Worm (Caenorhabditis elegans) whole organism, L3 larva: ENCODE data around the gene C25H3.11.

Experiments used
- R02D3.7 ChIP-seq: fragments of 150-350 bp; optimal IDR thresholded peaks from 2 replicates; lab custom pipeline; 2014; ENCODE audit warnings: missing biosample characterization, missing genetic modification characterization
- ZK546.5 ChIP-seq: sonication (generic microtip); optimal IDR thresholded peaks from 2 replicates; lab custom pipeline; 2017; ENCODE audit warnings: missing biosample characterization, missing genetic modification characterization
- ama-1 ChIP-seq: fragments of 150-350 bp; optimal IDR thresholded peaks from 2 replicates; lab custom pipeline; 2018
- ceh-16 ChIP-seq: sonication (generic microtip); optimal IDR thresholded peaks from 2 replicates; lab custom pipeline; 2017; ENCODE audit warnings: missing biosample characterization, missing genetic modification characterization
- ceh-82 ChIP-seq: fragments of 150-350 bp; optimal IDR thresholded peaks from 2 replicates; lab custom pipeline; 2014; ENCODE audit warnings: missing biosample characterization, missing genetic modification characterization
- ceh-9 ChIP-seq: sonication (generic microtip); optimal IDR thresholded peaks from 2 replicates; lab custom pipeline; 2018; ENCODE audit warnings: missing biosample characterization, missing genetic modification characterization
- daf-12 ChIP-seq: fragments of 150-350 bp; optimal IDR thresholded peaks from 2 replicates; lab custom pipeline; 2014; ENCODE audit warnings: missing biosample characterization, missing genetic modification reagents, missing genetic modification characterization
- egl-27 ChIP-seq: sonication (generic microtip); optimal IDR thresholded peaks from 4 replicates; lab custom pipeline; 2017; ENCODE audit warnings: missing biosample characterization, missing genetic modification reagents, missing genetic modification characterization
- egl-5 ChIP-seq: fragments of 150-350 bp; optimal IDR thresholded peaks from 2 replicates; lab custom pipeline; 2017; ENCODE audit warnings: missing biosample characterization, missing genetic modification reagents, missing genetic modification characterization, inconsistent platforms
- elt-1 ChIP-seq: fragments of 150-350 bp; optimal IDR thresholded peaks from 2 replicates; lab custom pipeline; 2014; ENCODE audit warnings: missing biosample characterization, missing genetic modification characterization
- fkh-10 ChIP-seq: sonication (generic microtip); optimal IDR thresholded peaks from 2 replicates; lab custom pipeline; 2017; ENCODE audit warnings: missing biosample characterization, missing genetic modification reagents, missing genetic modification characterization
- fkh-2 ChIP-seq: fragments of 150-350 bp; optimal IDR thresholded peaks from 2 replicates; lab custom pipeline; 2014; ENCODE audit warnings: missing biosample characterization, missing genetic modification reagents, missing genetic modification characterization
- fos-1 ChIP-seq: fragments of 150-350 bp; optimal IDR thresholded peaks from 2 replicates; lab custom pipeline; 2014; ENCODE audit warnings: missing biosample characterization, missing genetic modification characterization
- hmg-11 ChIP-seq: sonication (generic microtip); optimal IDR thresholded peaks from 2 replicates; lab custom pipeline; 2016; ENCODE audit warnings: missing genetic modification characterization, missing compliant biosample characterization
- lin-15B ChIP-seq: fragments of 150-350 bp; optimal IDR thresholded peaks from 2 replicates; lab custom pipeline; 2014; ENCODE audit warnings: missing biosample characterization, missing genetic modification characterization
- lin-39 ChIP-seq: fragments of 150-350 bp; optimal IDR thresholded peaks from 2 replicates; lab custom pipeline; 2018; ENCODE audit warnings: missing biosample characterization, missing genetic modification reagents, missing genetic modification characterization
- lsy-12 ChIP-seq: sonication (generic microtip); optimal IDR thresholded peaks from 2 replicates; lab custom pipeline; 2016; ENCODE audit warnings: mild to moderate bottlenecking, missing genetic modification characterization, missing compliant biosample characterization
- mml-1 ChIP-seq: fragments of 150-350 bp; sonication (generic microtip); optimal IDR thresholded peaks from 3 replicates; lab custom pipeline; 2014; ENCODE audit warnings: missing biosample characterization, missing genetic modification characterization
- nfya-1 ChIP-seq: sonication (generic microtip); optimal IDR thresholded peaks from 2 replicates; lab custom pipeline; 2017; ENCODE audit warnings: missing genetic modification characterization, mild to moderate bottlenecking, missing compliant biosample characterization, antibody characterized with exemption, moderate library complexity; ENCODE audit not compliant: insufficient read depth
- nhr-11 ChIP-seq: fragments of 150-350 bp; optimal IDR thresholded peaks from 2 replicates; lab custom pipeline; 2014; ENCODE audit warnings: missing biosample characterization, missing genetic modification characterization
- nhr-12 ChIP-seq: fragments of 150-350 bp; optimal IDR thresholded peaks from 2 replicates; lab custom pipeline; 2014; ENCODE audit warnings: missing biosample characterization, missing genetic modification characterization
- nhr-23 ChIP-seq: fragments of 150-350 bp; optimal IDR thresholded peaks from 2 replicates; lab custom pipeline; 2014; ENCODE audit warnings: missing biosample characterization, missing genetic modification reagents, missing genetic modification characterization
- nhr-237 ChIP-seq: fragments of 150-350 bp; optimal IDR thresholded peaks from 2 replicates; lab custom pipeline; 2014; ENCODE audit warnings: missing biosample characterization, missing genetic modification characterization
- nhr-25 ChIP-seq: sonication (generic microtip); optimal IDR thresholded peaks from 2 replicates; lab custom pipeline; 2017; ENCODE audit warnings: missing biosample characterization, missing genetic modification characterization
- nhr-67 ChIP-seq: fragments of 150-350 bp; optimal IDR thresholded peaks from 2 replicates; lab custom pipeline; 2014; ENCODE audit warnings: missing biosample characterization, missing genetic modification characterization
- nhr-76 ChIP-seq: fragments of 150-350 bp; sonication (generic microtip); optimal IDR thresholded peaks from 5 replicates; lab custom pipeline; 2014; ENCODE audit warnings: missing biosample characterization, missing genetic modification characterization
- nhr-77 ChIP-seq: fragments of 150-350 bp; optimal IDR thresholded peaks from 2 replicates; lab custom pipeline; 2014; ENCODE audit warnings: missing biosample characterization, missing genetic modification characterization
- pha-4 ChIP-seq: fragments of 150-350 bp; optimal IDR thresholded peaks from 2 replicates; lab custom pipeline; 2014; ENCODE audit warnings: missing biosample characterization, missing genetic modification reagents, missing genetic modification characterization
- pqm-1 ChIP-seq: fragments of 150-350 bp; optimal IDR thresholded peaks from 2 replicates; lab custom pipeline; 2017; ENCODE audit warnings: missing biosample characterization, missing genetic modification characterization, inconsistent platforms
- skn-1 ChIP-seq: fragments of 150-350 bp; optimal IDR thresholded peaks from 2 replicates; lab custom pipeline; 2014; ENCODE audit warnings: missing biosample characterization, missing genetic modification characterization
- snpc-4 ChIP-seq: fragments of 150-350 bp; optimal IDR thresholded peaks from 2 replicates; lab custom pipeline; 2014; ENCODE audit warnings: missing biosample characterization, missing genetic modification characterization
- tbx-2 ChIP-seq: sonication (generic microtip); optimal IDR thresholded peaks from 2 replicates; lab custom pipeline; 2016; ENCODE audit warnings: mild to moderate bottlenecking, missing genetic modification characterization, missing compliant biosample characterization
- unc-39 ChIP-seq: sonication (generic microtip); optimal IDR thresholded peaks from 4 replicates; lab custom pipeline; 2017; ENCODE audit warnings: missing biosample characterization, missing genetic modification characterization
- zag-1 ChIP-seq: fragments of 150-350 bp; optimal IDR thresholded peaks from 2 replicates; lab custom pipeline; 2014; ENCODE audit warnings: missing biosample characterization, missing genetic modification characterization
- ztf-4 ChIP-seq: fragments of 150-350 bp; optimal IDR thresholded peaks from 2 replicates; lab custom pipeline; 2014; ENCODE audit warnings: missing biosample characterization, missing genetic modification characterization

The C25H3.11 gene

DNA sequence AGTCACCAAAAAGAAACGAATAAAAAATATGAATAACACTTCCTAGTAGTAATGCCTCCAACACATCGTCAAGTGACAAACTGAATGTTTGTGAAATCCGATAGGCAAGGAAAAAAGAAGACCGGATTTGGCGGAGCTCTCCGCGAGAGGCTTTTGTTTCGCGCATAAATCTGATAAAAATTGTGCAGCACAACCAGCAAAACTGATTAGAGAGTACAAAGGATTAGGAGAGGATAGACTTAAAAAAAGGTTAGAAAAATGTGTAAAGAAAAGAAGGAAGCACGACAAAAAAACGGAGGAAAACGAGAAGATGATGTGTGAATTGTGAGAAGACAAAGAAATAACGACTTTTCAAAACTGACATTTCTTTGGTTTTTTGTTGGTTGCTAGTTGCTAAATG is 38.9 kb upstream of the C25H3.11 start, which contains the start of gene rab-3:
Gene rab-3 (minus strand): TSS at position 147 of the 400 bp plus-strand sequence.
- TF ChIP-seq fkh-10: peak; percentile 66
- no peak for TF ChIP-seq nhr-67 (tag; lab: Kevin White, UChicago)

- TF ChIP-seq pqm-1 (no peak), nhr-11 (tag; lab: Kevin White, UChicago) (peak; percentile 6), nfya-1 (tag; lab: Kevin White, UChicago) (peak; percentile 80), zag-1 (tag; lab: Kevin White, UChicago) (peak; percentile 46), pha-4 (no peak), fos-1 (no peak), nhr-77 (tag; lab: Kevin White, UChicago) (no peak), snpc-4 (tag; lab: Kevin White, UChicago) (peak; percentile 73), fkh-10 (peak; percentile 89), lsy-12 (tag; lab: Kevin White, UChicago) (no peak), hmg-11 (tag; lab: Kevin White, UChicago) (peak; percentile 66), tbx-2 (tag; lab: Kevin White, UChicago) (peak; percentile 42), unc-39 (tag; lab: Kevin White, UChicago) (no peak), fkh-2 (tag; lab: Kevin White, UChicago) (no peak), lin-15B (tag; lab: Kevin White, UChicago) (peak; percentile 71), lin-39 (tag; lab: Kevin White, UChicago) (peak; percentile 94)
- TF ChIP-seq, all 47 proteins: peak for 9
Observed at ce11 chrII:5725094-5725493, 36.3 kb upstream of the C25H3.11 start.

- TF ChIP-seq ztf-4 (tag; lab: Kevin White, UChicago) (no peak), daf-12 (tag; lab: Kevin White, UChicago) (no peak), egl-27 (tag; lab: Kevin White, UChicago) (no peak), R02D3.7 (tag; lab: Kevin White, UChicago) (no peak), lin-15B (tag; lab: Kevin White, UChicago) (no peak), nfya-1 (tag; lab: Kevin White, UChicago) (no peak), nhr-11 (tag; lab: Kevin White, UChicago) (no peak), nhr-12 (tag; lab: Kevin White, UChicago) (no peak), ama-1 (lab: Kevin White, UChicago) (no peak), nhr-23 (tag; lab: Kevin White, UChicago) (no peak), zag-1 (tag; lab: Kevin White, UChicago) (no peak), unc-39 (tag; lab: Kevin White, UChicago) (no peak), tbx-2 (tag; lab: Kevin White, UChicago) (no peak), nhr-77 (tag; lab: Kevin White, UChicago) (no peak), nhr-76 (no peak), mml-1 (no peak), ceh-16 (tag; lab: Kevin White, UChicago) (no peak), pqm-1 (no peak), nhr-25 (tag; lab: Kevin White, UChicago) (no peak)
- TF ChIP-seq, all 47 proteins: peak for 0
Observed at ce11 chrII:5719848-5720247, 31.0 kb upstream of the C25H3.11 start, which contains the start of gene damt-1. TSS of gene damt-1 (plus strand) at chrII:5720148.

DNA sequence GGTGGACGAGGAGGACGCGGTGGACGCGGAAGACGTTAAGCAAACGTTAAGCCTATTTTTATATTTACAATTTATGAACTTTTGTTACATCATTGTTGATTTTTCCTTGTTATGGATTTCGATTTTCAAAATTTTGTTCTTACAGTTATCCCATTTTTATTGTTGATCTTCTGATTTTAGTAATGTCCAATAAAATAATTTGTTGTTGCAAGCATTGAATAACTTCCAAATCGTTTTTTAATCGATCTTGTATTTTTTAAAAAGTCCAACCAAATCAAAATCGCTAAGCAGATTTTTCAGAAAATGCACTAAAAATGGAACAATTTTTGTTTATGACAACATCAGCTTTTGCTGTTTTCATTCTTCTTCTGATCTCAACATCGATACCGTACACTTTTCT is 29.0 kb upstream of the C25H3.11 start, which contains the start of gene zipt-3:
Gene zipt-3 (plus strand): TSS at position 301 of the 400 bp plus-strand sequence.
- TF ChIP-seq lin-39 (tag; lab: Kevin White, UChicago) (no peak), nfya-1 (tag; lab: Kevin White, UChicago) (no peak), ceh-82 (tag; lab: Kevin White, UChicago) (no peak), ztf-4 (tag; lab: Kevin White, UChicago) (no peak), skn-1 (tag; lab: Kevin White, UChicago) (no peak), ceh-9 (tag; lab: Kevin White, UChicago) (no peak), nhr-76 (no peak), ceh-16 (tag; lab: Kevin White, UChicago) (no peak), zag-1 (tag; lab: Kevin White, UChicago) (no peak), nhr-11 (tag; lab: Kevin White, UChicago) (no peak), ZK546.5 (tag; lab: Kevin White, UChicago) (no peak), nhr-67 (tag; lab: Kevin White, UChicago) (no peak)

ce11 chrII:5715745-5716357 is 27.0 kb upstream of the C25H3.11 start, which contains the start of the genes C18A3.10 and C18A3.3:
TSS of gene C18A3.10 (minus strand) at chrII:5715845.
TSS of gene C18A3.3 (plus strand) at chrII:5716307.
- TF ChIP-seq hmg-11 (tag; lab: Kevin White, UChicago) (no peak), nhr-77 (tag; lab: Kevin White, UChicago) (no peak), pha-4 (no peak), fos-1 (no peak), nhr-76 (no peak), tbx-2 (tag; lab: Kevin White, UChicago) (no peak), nhr-12 (tag; lab: Kevin White, UChicago) (no peak), lin-39 (tag; lab: Kevin White, UChicago) (no peak), elt-1 (tag; lab: Kevin White, UChicago) (no peak), ceh-9 (tag; lab: Kevin White, UChicago) (no peak), unc-39 (tag; lab: Kevin White, UChicago) (no peak), ztf-4 (tag; lab: Kevin White, UChicago) (no peak), mml-1 (no peak), nfya-1 (tag; lab: Kevin White, UChicago) (no peak), egl-5 (tag; lab: Kevin White, UChicago) (no peak), skn-1 (tag; lab: Kevin White, UChicago) (no peak), nhr-11 (tag; lab: Kevin White, UChicago) (no peak), nhr-237 (tag; lab: Kevin White, UChicago) (no peak)
